Fruit fly (Drosophila melanogaster) whole organism, adult: ENCODE measurements around the gene CG7806.

Experiments used
- CG11617 ChIP-seq: fragments of 200-800 bp; sonication (Bioruptor generic); optimal IDR thresholded peaks from 2 replicates; lab custom pipeline; 2017; ENCODE audit warnings: mild to moderate bottlenecking, missing biosample characterization, missing genetic modification reagents, missing genetic modification characterization
- CG12768 ChIP-seq: fragments of 200-800 bp; sonication (Bioruptor generic); optimal IDR thresholded peaks from 2 replicates; lab custom pipeline; 2017; ENCODE audit warnings: missing biosample characterization, missing genetic modification characterization, mild to moderate bottlenecking, moderate library complexity, missing genetic modification reagents
- CG14711 ChIP-seq: fragments of 200-800 bp; sonication (Bioruptor generic); optimal IDR thresholded peaks from 2 replicates; lab custom pipeline; 2018; ENCODE audit warnings: missing biosample characterization, mild to moderate bottlenecking, missing genetic modification characterization, moderate library complexity
- CG1620 ChIP-seq: fragments of 200-800 bp; sonication (Bioruptor generic); optimal IDR thresholded peaks from 2 replicates; lab custom pipeline; 2016; ENCODE audit warnings: missing biosample characterization, missing genetic modification characterization
- CG33017 ChIP-seq: fragments of 200-800 bp; sonication (Bioruptor generic); optimal IDR thresholded peaks from 2 replicates; lab custom pipeline; 2018; ENCODE audit warnings: missing biosample characterization, mild to moderate bottlenecking, missing genetic modification characterization, moderate library complexity
- CG5204 ChIP-seq: fragments of 200-800 bp; sonication (Bioruptor generic); optimal IDR thresholded peaks from 2 replicates; lab custom pipeline; 2016; ENCODE audit warnings: missing biosample characterization, missing genetic modification characterization
- CG7045 ChIP-seq: fragments of 200-800 bp; sonication (Bioruptor generic); optimal IDR thresholded peaks from 2 replicates; lab custom pipeline; 2017; ENCODE audit warnings: missing biosample characterization, mild to moderate bottlenecking, missing genetic modification characterization
- CG7101 ChIP-seq: fragments of 200-800 bp; sonication (Bioruptor generic); optimal IDR thresholded peaks from 2 replicates; lab custom pipeline; 2018; ENCODE audit warnings: missing biosample characterization, mild to moderate bottlenecking, missing genetic modification characterization, moderate library complexity
- Clk ChIP-seq: fragments of 200-800 bp; sonication (Bioruptor generic); optimal IDR thresholded peaks from 2 replicates; lab custom pipeline; 2017; ENCODE audit warnings: missing biosample characterization, missing genetic modification characterization
- Crg-1 ChIP-seq: fragments of 200-800 bp; sonication (Bioruptor generic); optimal IDR thresholded peaks from 2 replicates; lab custom pipeline; 2016; ENCODE audit warnings: missing biosample characterization, missing genetic modification characterization
- Hr96 ChIP-seq: fragments of 200-800 bp; sonication (Bioruptor generic); optimal IDR thresholded peaks from 2 replicates; lab custom pipeline; 2016; ENCODE audit warnings: missing biosample characterization, missing genetic modification characterization
- Mnt ChIP-seq: fragments of 200-800 bp; sonication (Bioruptor generic); optimal IDR thresholded peaks from 2 replicates; lab custom pipeline; 2016; ENCODE audit warnings: missing biosample characterization, mild to moderate bottlenecking, missing genetic modification characterization
- bab1 ChIP-seq: fragments of 200-800 bp; sonication (Bioruptor generic); optimal IDR thresholded peaks from 3 replicates; lab custom pipeline; 2019; ENCODE audit warnings: missing biosample characterization, mild to moderate bottlenecking, missing genetic modification characterization, moderate library complexity
- cic ChIP-seq: fragments of 200-800 bp; sonication (Bioruptor generic); optimal IDR thresholded peaks from 2 replicates; lab custom pipeline; 2017; ENCODE audit warnings: missing biosample characterization, mild to moderate bottlenecking, missing genetic modification characterization, moderate library complexity
- cnc ChIP-seq, 2 experiments: fragments of >200 bp; optimal IDR thresholded peaks; 2 replicates each; lab custom pipeline; 2017
- kay ChIP-seq: fragments of 200-800 bp; sonication (Bioruptor generic); peaks from one replicate; lab custom pipeline; 2016; ENCODE audit warnings: missing biosample characterization, missing genetic modification characterization, borderline replicate concordance
- ovo ChIP-seq: fragments of 200-800 bp; sonication (Bioruptor generic); optimal IDR thresholded peaks from 2 replicates; lab custom pipeline; 2016; ENCODE audit warnings: missing biosample characterization, missing genetic modification characterization
- pad ChIP-seq: fragments of 200-800 bp; sonication (Bioruptor generic); optimal IDR thresholded peaks from 3 replicates; lab custom pipeline; 2017; ENCODE audit warnings: missing biosample characterization, missing genetic modification characterization, mild to moderate bottlenecking, moderate library complexity, missing genetic modification reagents
- tj ChIP-seq: fragments of 200-800 bp; sonication (Bioruptor generic); optimal IDR thresholded peaks from 3 replicates; lab custom pipeline; 2017; ENCODE audit warnings: missing biosample characterization, mild to moderate bottlenecking, missing genetic modification characterization, moderate library complexity
- toe ChIP-seq: fragments of 200-800 bp; sonication (Bioruptor generic); optimal IDR thresholded peaks from 2 replicates; lab custom pipeline; 2016; ENCODE audit warnings: missing biosample characterization, missing genetic modification characterization

Gene CG7806

dm6 chr2L:8311091-8311490 is at the start of gene CG7806, which contains the start of gene CG7810:
Gene CG7806, plus strand, starts transcription at chr2L:8311399.
Gene CG7810, minus strand, starts transcription at chr2L:8311195.
- peak; percentile 71 for TF ChIP-seq tj (GFP tag; lab: Kevin White, UChicago)
- TF ChIP-seq kay (GFP tag; lab: Kevin White, UChicago): no peak
- TF ChIP-seq bab1 (GFP tag; lab: Kevin White, UChicago): peak; percentile 91
- peak; percentile 83 for TF ChIP-seq CG7045
- peak; percentile 92 for TF ChIP-seq CG7101 (tag; lab: Kevin White, UChicago)
- no peak for TF ChIP-seq cnc (optimal IDR thresholded peaks at IDR 0.05; lab: Kevin White, UChicago)
- TF ChIP-seq CG1620 (GFP tag; lab: Kevin White, UChicago): peak; percentile 80
- peak; percentile 43 for TF ChIP-seq pad (GFP tag; lab: Kevin White, UChicago)
- peak; percentile 78 for TF ChIP-seq Crg-1 (GFP tag; lab: Kevin White, UChicago)
- peak; percentile 93 for TF ChIP-seq CG11617 (GFP tag; lab: Kevin White, UChicago)
- peak; percentile 52 for TF ChIP-seq ovo (GFP tag; lab: Kevin White, UChicago)
- peak; percentile 98 for TF ChIP-seq CG14711 (tag; lab: Kevin White, UChicago)
- TF ChIP-seq CG33017 (tag; lab: Kevin White, UChicago): peak; percentile 92
- no peak for TF ChIP-seq Hr96 (GFP tag; lab: Kevin White, UChicago)
- TF ChIP-seq cic (GFP tag; lab: Kevin White, UChicago): peak; percentile 75
- peak; percentile 86 for TF ChIP-seq CG12768
- no peak for TF ChIP-seq CG5204 (GFP tag; lab: Kevin White, UChicago)
- TF ChIP-seq Mnt (GFP tag; lab: Kevin White, UChicago): peak; percentile 78
- peak; percentile 48 for TF ChIP-seq Clk (GFP tag; lab: Kevin White, UChicago)
- no peak for TF ChIP-seq toe (GFP tag; lab: Kevin White, UChicago)

DNA sequence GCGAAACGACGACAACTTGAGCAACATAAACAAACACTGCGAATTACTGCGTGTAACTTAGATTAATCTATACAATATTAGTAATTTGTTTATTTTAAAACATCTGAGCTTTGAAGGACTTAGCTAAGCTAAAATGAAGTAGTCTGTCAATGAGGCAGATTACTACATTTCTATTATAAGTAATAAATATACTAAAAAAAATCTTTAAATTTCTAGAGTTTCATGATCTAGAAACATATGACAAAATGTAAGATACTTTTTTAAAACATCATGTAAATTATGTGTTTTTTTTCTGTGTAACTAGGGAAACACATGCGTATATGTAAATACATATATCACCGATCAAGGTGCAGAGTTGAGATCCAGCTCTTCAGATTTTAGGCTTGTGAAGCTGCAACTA is 45.1 kb upstream of the CG7806 start:
- TF ChIP-seq CG1620 (GFP tag; lab: Kevin White, UChicago) (no peak), CG7045 (no peak), kay (GFP tag; lab: Kevin White, UChicago) (no peak), cic (GFP tag; lab: Kevin White, UChicago) (no peak), CG14711 (tag; lab: Kevin White, UChicago) (no peak), Hr96 (GFP tag; lab: Kevin White, UChicago) (no peak), toe (GFP tag; lab: Kevin White, UChicago) (no peak), Mnt (GFP tag; lab: Kevin White, UChicago) (no peak), tj (GFP tag; lab: Kevin White, UChicago) (no peak), CG11617 (GFP tag; lab: Kevin White, UChicago) (no peak), Crg-1 (GFP tag; lab: Kevin White, UChicago) (no peak), bab1 (GFP tag; lab: Kevin White, UChicago) (no peak), CG12768 (no peak)

DNA sequence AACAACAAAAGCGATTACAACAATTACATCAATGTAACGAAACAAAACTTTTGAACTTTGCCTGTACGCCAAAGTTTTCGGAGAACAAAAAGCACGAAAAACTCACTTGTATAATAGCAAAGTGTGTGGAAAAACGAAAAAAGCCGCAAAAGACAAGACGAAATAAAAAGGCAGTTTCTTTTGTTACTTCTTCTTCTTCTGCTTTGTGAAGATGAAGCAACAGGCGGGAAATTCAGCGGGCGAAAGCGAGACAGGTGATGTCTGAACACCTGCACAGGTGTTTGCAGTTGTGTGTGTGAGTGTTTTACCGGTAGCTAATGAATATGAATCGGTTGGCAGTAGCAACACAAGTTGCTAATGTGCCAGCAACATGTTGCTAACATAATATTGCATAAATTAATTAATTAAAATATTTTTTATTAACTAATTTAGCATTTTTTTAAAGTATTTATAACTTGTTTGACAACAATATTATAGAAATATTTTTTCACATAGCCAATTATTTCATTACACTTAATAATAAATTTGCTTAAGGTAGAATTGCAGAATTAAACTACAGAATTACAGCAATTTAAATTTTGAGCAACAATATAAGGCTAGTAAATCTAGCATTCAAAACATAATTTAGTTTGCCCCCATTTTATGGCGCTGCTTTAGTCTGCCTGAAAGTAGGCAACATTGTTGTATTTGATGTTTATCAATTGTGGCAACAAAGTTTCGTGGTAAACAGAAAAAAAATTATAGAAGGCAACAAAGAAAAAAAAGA is 44.3 kb upstream of the CG7806 start:
- TF ChIP-seq CG1620 (GFP tag; lab: Kevin White, UChicago): no peak
- no peak for TF ChIP-seq Hr96 (GFP tag; lab: Kevin White, UChicago)
- no peak for TF ChIP-seq Crg-1 (GFP tag; lab: Kevin White, UChicago)
- peak; percentile 36 for TF ChIP-seq kay (GFP tag; lab: Kevin White, UChicago)
- no peak for TF ChIP-seq cnc (optimal IDR thresholded peaks at IDR 0.05; lab: Kevin White, UChicago)
- no peak for TF ChIP-seq Mnt (GFP tag; lab: Kevin White, UChicago)

DNA sequence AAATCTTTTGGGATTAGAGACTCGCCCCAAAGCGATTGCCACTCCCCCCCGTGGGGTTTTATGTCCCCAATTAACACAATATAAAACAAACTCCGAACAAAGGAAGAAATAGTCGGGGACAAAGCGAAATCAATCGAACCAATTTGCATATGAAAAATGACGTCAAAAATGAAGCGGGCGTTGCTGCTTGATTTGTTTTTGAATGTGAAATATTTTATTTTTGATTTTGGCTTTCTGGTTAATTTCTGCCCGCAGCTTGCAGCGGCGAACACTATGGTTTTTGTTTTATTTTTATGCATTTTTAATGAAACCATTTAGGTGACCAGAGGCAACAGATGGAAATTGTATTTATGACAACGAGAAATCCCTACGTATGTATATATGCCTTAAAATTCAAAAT is 42.5 kb upstream of the CG7806 start:
- TF ChIP-seq CG12768 (no peak), cic (GFP tag; lab: Kevin White, UChicago) (no peak), Clk (GFP tag; lab: Kevin White, UChicago) (no peak), ovo (GFP tag; lab: Kevin White, UChicago) (no peak), CG7045 (no peak), kay (GFP tag; lab: Kevin White, UChicago) (no peak), toe (GFP tag; lab: Kevin White, UChicago) (no peak), CG7101 (tag; lab: Kevin White, UChicago) (no peak), Mnt (GFP tag; lab: Kevin White, UChicago) (no peak), CG11617 (GFP tag; lab: Kevin White, UChicago) (no peak), CG33017 (tag; lab: Kevin White, UChicago) (no peak), pad (GFP tag; lab: Kevin White, UChicago) (no peak), tj (GFP tag; lab: Kevin White, UChicago) (no peak), cnc (optimal IDR thresholded peaks at IDR 0.05; lab: Kevin White, UChicago) (no peak), CG5204 (GFP tag; lab: Kevin White, UChicago) (no peak)

- TF ChIP-seq Clk (GFP tag; lab: Kevin White, UChicago) (no peak), CG33017 (tag; lab: Kevin White, UChicago) (no peak), CG14711 (tag; lab: Kevin White, UChicago) (no peak), kay (GFP tag; lab: Kevin White, UChicago) (no peak), CG11617 (GFP tag; lab: Kevin White, UChicago) (no peak), pad (GFP tag; lab: Kevin White, UChicago) (no peak), tj (GFP tag; lab: Kevin White, UChicago) (no peak), Hr96 (GFP tag; lab: Kevin White, UChicago) (no peak), toe (GFP tag; lab: Kevin White, UChicago) (no peak), CG1620 (GFP tag; lab: Kevin White, UChicago) (no peak), ovo (GFP tag; lab: Kevin White, UChicago) (no peak), bab1 (GFP tag; lab: Kevin White, UChicago) (no peak), cic (GFP tag; lab: Kevin White, UChicago) (no peak), cnc (optimal IDR thresholded peaks at IDR 0.05; lab: Kevin White, UChicago) (no peak)
These were observed 40.3 kb upstream of the CG7806 start for dm6 chr2L:8270916-8271315.
